Worm (Caenorhabditis elegans): ENCODE data around the gene glb-33.

DNA sequence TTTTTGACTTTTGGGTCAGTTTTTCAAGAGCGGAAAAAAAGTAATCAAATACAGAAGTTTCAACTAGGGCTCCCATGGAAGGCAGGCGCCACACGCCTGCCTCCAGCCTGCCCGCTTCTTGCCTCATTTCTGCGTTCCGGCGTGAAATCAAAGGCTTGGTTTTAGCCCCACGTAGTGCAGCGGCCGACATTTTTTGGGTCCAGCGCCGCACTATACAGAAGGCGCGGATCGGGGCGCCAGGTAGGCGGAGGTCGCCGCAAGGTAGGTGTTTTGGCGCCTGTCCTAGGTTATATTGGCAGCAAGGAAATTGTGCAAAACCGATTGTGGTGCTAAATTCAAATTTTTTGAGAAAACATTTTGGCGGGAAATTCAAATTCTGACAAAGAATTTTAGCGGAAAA, 16.2 kb downstream of the glb-33 start:
- TF ChIP-seq aly-1 (tag; optimal IDR thresholded peaks at IDR 0.05) = no peak
- no peak for TF ChIP-seq hmg-4 (GFP tag; optimal IDR thresholded peaks at IDR 0.05)
- TF ChIP-seq B0310.2 (tag; optimal IDR thresholded peaks at IDR 0.05) = no peak
- no peak for TF ChIP-seq ceh-13 (GFP tag; optimal IDR thresholded peaks at IDR 0.05)
- no peak for TF ChIP-seq flt-1 (GFP tag; IDR thresholded peaks at IDR 0.05)
- TF ChIP-seq ama-1 (optimal IDR thresholded peaks at IDR 0.05) = no peak
- TF ChIP-seq sea-1 (GFP tag; conservative IDR thresholded peaks at IDR 0.05) = no peak
- no peak for TF ChIP-seq tbx-11 (GFP tag; IDR thresholded peaks at IDR 0.05)
- no peak for TF ChIP-seq pes-1 (GFP tag; IDR thresholded peaks at IDR 0.05)

Data from whole organism, early embryonic.